Worm (Caenorhabditis elegans): Measurements from ENCODE around the gene gpx-5.

DNA sequence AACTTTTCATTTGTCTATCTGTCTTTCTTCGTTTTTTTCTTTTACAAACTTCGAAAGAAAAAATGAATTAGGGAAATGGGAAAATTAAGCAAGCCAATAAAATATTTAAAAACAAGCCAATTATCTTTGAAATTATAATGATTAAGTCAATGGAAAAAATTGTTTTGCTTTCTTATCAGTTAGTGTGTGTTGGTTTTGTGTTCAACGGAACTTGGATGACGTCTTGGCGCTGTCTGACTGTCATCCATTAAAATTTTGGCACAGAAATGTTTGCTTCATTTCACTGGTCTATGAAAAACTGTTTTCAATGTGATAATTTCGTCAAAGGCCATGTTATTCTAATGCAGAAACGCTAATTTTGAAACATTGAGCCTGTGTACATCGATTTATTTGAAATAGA is 33.9 kb upstream of the gpx-5 start:
- TF ChIP-seq hlh-6 (tag; optimal IDR thresholded peaks at IDR 0.05) (no peak), nhr-11 (tag; optimal IDR thresholded peaks at IDR 0.05) (no peak), pag-3 (tag; optimal IDR thresholded peaks at IDR 0.05; ENCODE audit: borderline replicate concordance) (no peak), ama-1 (optimal IDR thresholded peaks at IDR 0.05) (no peak), tbx-2 (tag; optimal IDR thresholded peaks at IDR 0.05) (no peak), pax-1 (tag; optimal IDR thresholded peaks at IDR 0.05) (no peak), madf-2 (tag; optimal IDR thresholded peaks at IDR 0.05) (no peak), fkh-10 (GFP tag; optimal IDR thresholded peaks at IDR 0.05) (no peak), ceh-9 (tag; optimal IDR thresholded peaks at IDR 0.05) (no peak), dve-1 (tag; optimal IDR thresholded peaks at IDR 0.05) (no peak), sox-2 (GFP tag; IDR thresholded peaks at IDR 0.05) (no peak)

Data from whole organism, late embryonic.